Worm (Caenorhabditis elegans) whole organism, L1 larva: ENCODE data around the gene F08C6.5.

Source experiments
- alr-1 ChIP-seq: fragments of 200-800 bp; sonication (Bioruptor generic); optimal IDR thresholded peaks from 2 replicates; lab custom pipeline; 2018; ENCODE audit warnings: borderline replicate concordance, mild to moderate bottlenecking, missing genetic modification characterization, missing compliant biosample characterization
- aly-2 ChIP-seq: fragments of 150-350 bp; optimal IDR thresholded peaks from 2 replicates; lab custom pipeline; 2014; ENCODE audit warnings: missing biosample characterization, missing genetic modification characterization
- blmp-1 ChIP-seq: fragments of 150-350 bp; optimal IDR thresholded peaks from 2 replicates; lab custom pipeline; 2014; ENCODE audit warnings: missing biosample characterization, missing genetic modification characterization
- ceh-8 ChIP-seq: fragments of 200-800 bp; sonication (Bioruptor generic); optimal IDR thresholded peaks from 2 replicates; lab custom pipeline; 2018; ENCODE audit warnings: mild to moderate bottlenecking, missing genetic modification characterization, moderate library complexity, missing compliant biosample characterization
- ceh-82 ChIP-seq, 3 experiments: fragments of 150-350 bp in 1 of 3; sonication (generic microtip) in 2 of 3; optimal IDR thresholded peaks; 2 replicates each; lab custom pipeline; 2014 to 2017; ENCODE audit warnings: missing biosample characterization in 3 of 3, missing genetic modification characterization in 3 of 3
- ceh-88 ChIP-seq: fragments of 200-800 bp; sonication (Bioruptor generic); IDR thresholded peaks from 2 replicates; pipeline ENCODE4 v1.3.6; 2022; ENCODE audit warnings: missing genetic modification characterization, missing compliant biosample characterization
- ceh-90 ChIP-seq: sonication (generic microtip); optimal IDR thresholded peaks from 2 replicates; lab custom pipeline; 2016; ENCODE audit warnings: missing genetic modification characterization, missing compliant biosample characterization
- dpl-1 ChIP-seq, 3 experiments: fragments of 150-350 bp in 2 of 3; sonication (generic microtip) in 1 of 3; optimal IDR thresholded peaks; 2 replicates each; lab custom pipeline; 2014 to 2017; ENCODE audit warnings: missing biosample characterization in 3 of 3, missing genetic modification characterization in 3 of 3, missing genetic modification reagents in 3 of 3
- efl-1 ChIP-seq, 4 experiments: fragments of 150-350 bp; optimal IDR thresholded peaks in 3 of 4; peaks in 1 of 4; 1 replicate in 1 of 4; 2 replicates in 3 of 4; lab custom pipeline; 2014; ENCODE audit warnings: missing biosample characterization in 2 of 4, missing genetic modification characterization in 2 of 4, missing genetic modification reagents in 2 of 4
- egl-13 ChIP-seq: sonication (generic microtip); optimal IDR thresholded peaks from 2 replicates; lab custom pipeline; 2016; ENCODE audit warnings: missing genotype, missing genetic modification reagents, missing genetic modification characterization, missing compliant biosample characterization
- egl-27 ChIP-seq, 2 experiments: fragments of 150-350 bp in 1 of 2; sonication (generic microtip); optimal IDR thresholded peaks; 3 replicates each; lab custom pipeline; 2017 to 2018; ENCODE audit warnings: missing biosample characterization in 2 of 2, missing genetic modification characterization in 2 of 2, missing genetic modification reagents in 2 of 2
- elt-2 ChIP-seq: sonication (generic microtip); optimal IDR thresholded peaks from 2 replicates; lab custom pipeline; 2016; ENCODE audit warnings: missing genetic modification characterization, mild to moderate bottlenecking, inconsistent platforms, missing compliant biosample characterization, missing genetic modification reagents
- elt-3 ChIP-seq, 6 experiments: fragments of 150-350 bp in 1 of 6; sonication (generic microtip); optimal IDR thresholded peaks; 2 replicates each; lab custom pipeline; 2017 to 2018; ENCODE audit warnings: missing biosample characterization in 6 of 6, missing genetic modification characterization in 6 of 6, inconsistent platforms in 1 of 6
- fkh-8 ChIP-seq: sonication (generic microtip); optimal IDR thresholded peaks from 2 replicates; lab custom pipeline; 2016; ENCODE audit warnings: mild to moderate bottlenecking, missing genetic modification characterization, missing compliant biosample characterization
- fos-1 ChIP-seq: fragments of 150-350 bp; optimal IDR thresholded peaks from 2 replicates; lab custom pipeline; 2014; ENCODE audit warnings: missing biosample characterization, missing genetic modification characterization
- hlh-4 ChIP-seq: sonication (generic microtip); optimal IDR thresholded peaks from 2 replicates; lab custom pipeline; 2016; ENCODE audit warnings: mild to moderate bottlenecking, missing genetic modification characterization, missing compliant biosample characterization
- irx-1 ChIP-seq: sonication (generic microtip); optimal IDR thresholded peaks from 2 replicates; lab custom pipeline; 2016; ENCODE audit warnings: missing genetic modification characterization, missing compliant biosample characterization
- lin-13 ChIP-seq: fragments of 150-350 bp; optimal IDR thresholded peaks from 2 replicates; lab custom pipeline; 2014; ENCODE audit warnings: missing biosample characterization, missing genetic modification reagents, missing genetic modification characterization
- lin-14 ChIP-seq: fragments of 200-800 bp; sonication (Bioruptor generic); optimal IDR thresholded peaks from 2 replicates; lab custom pipeline; 2018; ENCODE audit warnings: mild to moderate bottlenecking, missing genetic modification characterization, moderate library complexity, missing compliant biosample characterization
- lin-15B ChIP-seq: fragments of 150-350 bp; sonication (generic microtip); optimal IDR thresholded peaks from 3 replicates; lab custom pipeline; 2014; ENCODE audit warnings: missing biosample characterization, missing genetic modification characterization
- lin-35 ChIP-seq, 2 experiments: fragments of 150-350 bp; optimal IDR thresholded peaks; 2 replicates each; lab custom pipeline; 2014; ENCODE audit warnings: missing biosample characterization in 2 of 2, missing genetic modification characterization in 2 of 2, missing genetic modification reagents in 2 of 2
- lir-3 ChIP-seq: sonication (generic microtip); optimal IDR thresholded peaks from 2 replicates; lab custom pipeline; 2016; ENCODE audit warnings: mild to moderate bottlenecking, missing genetic modification characterization, moderate library complexity, missing compliant biosample characterization; ENCODE audit not compliant: poor library complexity
- lsy-2 ChIP-seq, 2 experiments: fragments of 150-350 bp; optimal IDR thresholded peaks; 2 replicates each; lab custom pipeline; 2014; ENCODE audit warnings: missing biosample characterization in 2 of 2, missing genetic modification characterization in 2 of 2
- mab-9 ChIP-seq: fragments of 200-800 bp; sonication (Bioruptor generic); IDR thresholded peaks from 2 replicates; pipeline ENCODE4 v1.3.6; 2022; ENCODE audit warnings: missing genetic modification reagents, missing genetic modification characterization, missing compliant biosample characterization
- mdl-1 ChIP-seq, 2 experiments: fragments of 150-350 bp; optimal IDR thresholded peaks; 2 replicates each; lab custom pipeline; 2014 to 2017; ENCODE audit warnings: missing biosample characterization in 2 of 2, missing genetic modification characterization in 2 of 2, inconsistent platforms in 1 of 2
- mep-1 ChIP-seq: fragments of 150-350 bp; optimal IDR thresholded peaks from 2 replicates; lab custom pipeline; 2014; ENCODE audit warnings: missing biosample characterization, missing genetic modification characterization
- nhr-11 ChIP-seq: fragments of 150-350 bp; optimal IDR thresholded peaks from 2 replicates; lab custom pipeline; 2014; ENCODE audit warnings: missing biosample characterization, missing genetic modification characterization
- nhr-20 ChIP-seq: sonication (generic microtip); optimal IDR thresholded peaks from 2 replicates; lab custom pipeline; 2016; ENCODE audit warnings: mild to moderate bottlenecking, missing genetic modification characterization, missing compliant biosample characterization
- nhr-71 ChIP-seq: sonication (generic microtip); optimal IDR thresholded peaks from 2 replicates; lab custom pipeline; 2016; ENCODE audit warnings: mild to moderate bottlenecking, missing genetic modification characterization, moderate library complexity, missing compliant biosample characterization
- nhr-76 ChIP-seq: sonication (generic microtip); optimal IDR thresholded peaks from 2 replicates; lab custom pipeline; 2017; ENCODE audit warnings: missing biosample characterization, missing genetic modification characterization
- nhr-77 ChIP-seq: fragments of 150-350 bp; optimal IDR thresholded peaks from 2 replicates; lab custom pipeline; 2014; ENCODE audit warnings: missing biosample characterization, missing genetic modification characterization
- nhr-85 ChIP-seq: sonication (generic microtip); peaks from one replicate; lab custom pipeline; 2016; ENCODE audit warnings: missing genetic modification characterization, inconsistent platforms, missing compliant biosample characterization
- nhr-90 ChIP-seq: sonication (generic microtip); optimal IDR thresholded peaks from 2 replicates; lab custom pipeline; 2016; ENCODE audit warnings: mild to moderate bottlenecking, missing genetic modification characterization, missing compliant biosample characterization; ENCODE audit not compliant: poor library complexity
- pag-3 ChIP-seq: sonication (generic microtip); optimal IDR thresholded peaks from 2 replicates; lab custom pipeline; 2017; ENCODE audit warnings: missing genetic modification characterization, mild to moderate bottlenecking, missing compliant biosample characterization, antibody characterized with exemption, borderline replicate concordance; ENCODE audit not compliant: insufficient read depth
- pqm-1 ChIP-seq: sonication (generic microtip); optimal IDR thresholded peaks from 3 replicates; lab custom pipeline; 2017; ENCODE audit warnings: missing biosample characterization, missing genetic modification characterization
- rnt-1 ChIP-seq: sonication (generic microtip); optimal IDR thresholded peaks from 2 replicates; lab custom pipeline; 2016; ENCODE audit warnings: mild to moderate bottlenecking, missing genetic modification characterization, moderate library complexity, missing compliant biosample characterization
- skn-1 ChIP-seq: fragments of 150-350 bp; optimal IDR thresholded peaks from 2 replicates; lab custom pipeline; 2014; ENCODE audit warnings: missing biosample characterization, missing genetic modification characterization
- swsn-7 ChIP-seq: sonication (generic microtip); optimal IDR thresholded peaks from 2 replicates; lab custom pipeline; 2016; ENCODE audit warnings: missing genetic modification characterization, missing compliant biosample characterization
- tbx-2 ChIP-seq: sonication (generic microtip); optimal IDR thresholded peaks from 2 replicates; lab custom pipeline; 2016; ENCODE audit warnings: missing genetic modification characterization, missing compliant biosample characterization
- unc-30 ChIP-seq: sonication (generic microtip); optimal IDR thresholded peaks from 2 replicates; lab custom pipeline; 2017; ENCODE audit warnings: missing biosample characterization, missing genetic modification characterization
- unc-62 ChIP-seq: fragments of 150-350 bp; optimal IDR thresholded peaks from 2 replicates; lab custom pipeline; 2014; ENCODE audit warnings: missing biosample characterization, missing genetic modification reagents, missing genetic modification characterization
- vab-15 ChIP-seq: sonication (generic microtip); optimal IDR thresholded peaks from 2 replicates; lab custom pipeline; 2017; ENCODE audit warnings: missing genotype, mild to moderate bottlenecking, missing genetic modification characterization, missing compliant biosample characterization
- ztf-4 ChIP-seq: fragments of 150-350 bp; optimal IDR thresholded peaks from 2 replicates; lab custom pipeline; 2014; ENCODE audit warnings: missing biosample characterization, missing genetic modification characterization

The F08C6.5 gene

ce11 chrX:7575939-7576338, 16.7 kb downstream of the F08C6.5 start:
- TF ChIP-seq elt-3 (tag; optimal IDR thresholded peaks at IDR 0.05; lab: Kevin White, UChicago) (peak in 1 of 6 experiments; percentile 3), pqm-1 (peak; percentile 80), swsn-7 (tag; lab: Kevin White, UChicago) (no peak), ceh-88 (GFP tag; lab: Robert Waterston, UW) (no peak), unc-30 (tag; lab: Kevin White, UChicago) (no peak), nhr-85 (tag; lab: Kevin White, UChicago) (no peak), skn-1 (tag; lab: Kevin White, UChicago) (no peak), fkh-8 (tag; lab: Kevin White, UChicago) (no peak), vab-15 (tag; lab: Kevin White, UChicago) (no peak), lin-13 (GFP tag; lab: Kevin White, UChicago) (no peak), blmp-1 (tag; lab: Kevin White, UChicago) (peak; percentile 55), lin-14 (GFP tag; lab: Kevin White, UChicago) (peak; percentile 6), unc-62 (GFP tag; lab: Kevin White, UChicago) (no peak), ceh-8 (GFP tag; lab: Kevin White, UChicago) (no peak), lin-35 (GFP tag; optimal IDR thresholded peaks at IDR 0.05; lab: Kevin White, UChicago) (peak in 1 of 2 experiments; percentile 2), elt-2 (tag; lab: Kevin White, UChicago) (peak; percentile 50), lir-3 (tag; lab: Kevin White, UChicago) (no peak), rnt-1 (tag; lab: Kevin White, UChicago) (no peak), egl-27 (tag; optimal IDR thresholded peaks at IDR 0.05; lab: Kevin White, UChicago) (no peak), nhr-11 (no peak), nhr-71 (tag; lab: Kevin White, UChicago) (peak; percentile 4)

- TF ChIP-seq blmp-1 (tag; lab: Kevin White, UChicago) (peak; percentile 30), mdl-1 (tag; optimal IDR thresholded peaks at IDR 0.05; lab: Kevin White, UChicago) (no peak), mab-9 (GFP tag; lab: Robert Waterston, UW) (no peak), pag-3 (no peak), nhr-71 (tag; lab: Kevin White, UChicago) (peak; percentile 6), nhr-90 (tag; lab: Kevin White, UChicago) (no peak), fos-1 (peak; percentile 1), nhr-85 (tag; lab: Kevin White, UChicago) (peak; percentile 80), ceh-82 (tag; optimal IDR thresholded peaks at IDR 0.05; lab: Kevin White, UChicago) (no peak), rnt-1 (tag; lab: Kevin White, UChicago) (peak; percentile 11), ztf-4 (tag; lab: Kevin White, UChicago) (no peak), lin-14 (GFP tag; lab: Kevin White, UChicago) (peak; percentile 39), mep-1 (tag; lab: Kevin White, UChicago) (peak; percentile 43)
Observed at ce11 chrX:7577458-7578158, 18.4 kb downstream of the F08C6.5 start.

ce11 chrX:7578308-7578707, 19.1 kb downstream of the F08C6.5 start:
- no peak for TF ChIP-seq nhr-76 (tag; lab: Kevin White, UChicago)
- TF ChIP-seq elt-2 (tag; lab: Kevin White, UChicago), result peak; percentile 78
- TF ChIP-seq ceh-90, result no peak
- peak; percentile 19 for TF ChIP-seq nhr-20 (tag; lab: Kevin White, UChicago)
- no peak for TF ChIP-seq lin-15B (tag; lab: Kevin White, UChicago)
- TF ChIP-seq pqm-1, result peak; percentile 93
- TF ChIP-seq hlh-4 (tag; lab: Kevin White, UChicago), result no peak
- no peak for TF ChIP-seq lsy-2 (tag; optimal IDR thresholded peaks at IDR 0.05; lab: Kevin White, UChicago)
- TF ChIP-seq elt-3 (tag; optimal IDR thresholded peaks at IDR 0.05; lab: Kevin White, UChicago), result no peak
- no peak for TF ChIP-seq nhr-77 (tag; lab: Kevin White, UChicago)
- no peak for TF ChIP-seq irx-1
- no peak for TF ChIP-seq lin-13 (GFP tag; lab: Kevin White, UChicago)
- TF ChIP-seq egl-13 (tag; lab: Kevin White, UChicago), result peak; percentile 8
- TF ChIP-seq lin-14 (GFP tag; lab: Kevin White, UChicago), result no peak
- TF ChIP-seq nhr-71 (tag; lab: Kevin White, UChicago), result peak; percentile 24
- peak; percentile 24 for TF ChIP-seq blmp-1 (tag; lab: Kevin White, UChicago)
- TF ChIP-seq efl-1 (optimal IDR thresholded peaks at IDR 0.05; lab: Kevin White, UChicago), result no peak
- no peak for TF ChIP-seq efl-1 (GFP tag; optimal IDR thresholded peaks at IDR 0.05 in 1 of 2; lab: Kevin White, UChicago)
- TF ChIP-seq alr-1 (tag; lab: Kevin White, UChicago), result no peak
- TF ChIP-seq aly-2 (tag; lab: Kevin White, UChicago), result no peak
- no peak for TF ChIP-seq dpl-1 (GFP tag; optimal IDR thresholded peaks at IDR 0.05; lab: Kevin White, UChicago)
- no peak for TF ChIP-seq tbx-2 (tag; lab: Kevin White, UChicago)
- TF ChIP-seq, all 84 proteins: peak for 6
